Worm (Caenorhabditis elegans): ENCODE measurements around the gene gln-1.

DNA sequence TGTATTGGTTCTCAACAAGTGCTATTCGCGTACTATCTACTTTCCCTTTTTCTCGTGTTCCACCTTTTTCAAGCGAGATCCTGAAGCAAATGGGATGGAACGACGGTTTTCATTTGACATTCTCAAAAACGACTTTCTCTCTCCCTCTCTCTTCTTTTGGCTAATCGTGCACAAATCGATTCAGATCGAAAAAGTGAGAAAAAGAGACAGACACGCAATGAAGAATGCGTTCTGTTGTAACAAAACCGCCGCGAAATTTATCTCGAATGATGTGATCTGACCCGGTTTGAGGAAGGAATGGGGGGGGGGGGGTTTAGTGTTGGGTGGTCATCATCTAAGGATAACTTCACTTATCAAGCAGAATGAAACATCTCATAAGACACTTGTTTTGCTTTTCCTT, 6.3 kb downstream of the gln-1 start:
- TF ChIP-seq nhr-10 (tag; optimal IDR thresholded peaks at IDR 0.05) = no peak
- no peak for TF ChIP-seq nhr-237 (tag; optimal IDR thresholded peaks at IDR 0.05)
- TF ChIP-seq set-16 (GFP tag; IDR thresholded peaks at IDR 0.05) = no peak
- no peak for TF ChIP-seq ZK546.5 (tag; optimal IDR thresholded peaks at IDR 0.05)
- TF ChIP-seq snpc-4 (tag; optimal IDR thresholded peaks at IDR 0.05) = no peak
- no peak for TF ChIP-seq pqm-1 (tag; optimal IDR thresholded peaks at IDR 0.05)
- TF ChIP-seq zfp-2 (tag; optimal IDR thresholded peaks at IDR 0.05) = no peak
